Fruit fly (Drosophila melanogaster) whole organism, embryonic: Measurements from ENCODE around the gene CG18428.

ENCODE experiments used
- BEAF-32 ChIP-seq: fragments of 200-800 bp; sonication (Bioruptor generic); optimal IDR thresholded peaks from 3 replicates; lab custom pipeline; 2017; ENCODE audit warnings: missing biosample characterization, missing genetic modification characterization, mild to moderate bottlenecking, moderate library complexity, missing genetic modification reagents
- Bdp1 ChIP-seq: fragments of 200-800 bp; sonication (Bioruptor generic); optimal IDR thresholded peaks from 3 replicates; lab custom pipeline; 2016; ENCODE audit warnings: missing biosample characterization, missing genetic modification characterization
- BtbVII ChIP-seq: fragments of 200-800 bp; sonication (Bioruptor generic); optimal IDR thresholded peaks from 3 replicates; lab custom pipeline; 2017; ENCODE audit warnings: missing biosample characterization, mild to moderate bottlenecking, missing genetic modification characterization
- CG11085 ChIP-seq: fragments of 200-800 bp; sonication (Bioruptor generic); IDR thresholded peaks from 2 replicates; pipeline ENCODE4 v1.3.6; 2022; ENCODE audit warnings: missing biosample characterization, missing genetic modification characterization
- CG11504 ChIP-seq: fragments of 200-800 bp; sonication (Bioruptor generic); optimal IDR thresholded peaks from 3 replicates; lab custom pipeline; 2019; ENCODE audit warnings: missing biosample characterization, mild to moderate bottlenecking, missing genetic modification characterization, moderate library complexity
- CG13424 ChIP-seq: fragments of 200-800 bp; sonication (Bioruptor generic); optimal IDR thresholded peaks from 2 replicates; lab custom pipeline; 2019; ENCODE audit warnings: missing biosample characterization, mild to moderate bottlenecking, missing genetic modification characterization, moderate library complexity
- CG14441 ChIP-seq: fragments of 200-800 bp; sonication (Bioruptor generic); IDR thresholded peaks from 2 replicates; pipeline ENCODE4 v1.3.6; 2022; ENCODE audit warnings: missing biosample characterization, missing genetic modification characterization
- CG15269 ChIP-seq: fragments of 200-800 bp; sonication (Bioruptor generic); optimal IDR thresholded peaks from 2 replicates; lab custom pipeline; 2018; ENCODE audit warnings: missing biosample characterization, mild to moderate bottlenecking, missing genetic modification characterization, moderate library complexity
- CG1832 ChIP-seq: fragments of 200-800 bp; sonication (Bioruptor generic); optimal IDR thresholded peaks from 2 replicates; lab custom pipeline; 2017; ENCODE audit warnings: missing biosample characterization, mild to moderate bottlenecking, missing genetic modification characterization, inconsistent platforms
- CG34224 ChIP-seq: fragments of 200-800 bp; sonication (Bioruptor generic); IDR thresholded peaks from 3 replicates; pipeline ENCODE4 v1.3.6; 2022; ENCODE audit warnings: missing biosample characterization, missing genetic modification characterization; ENCODE audit not compliant: partially characterized antibody
- CG34422 ChIP-seq: fragments of 200-800 bp; sonication (Bioruptor generic); IDR thresholded peaks from 3 replicates; pipeline ENCODE4 v1.3.6; 2022; ENCODE audit warnings: missing biosample characterization, missing genetic modification characterization
- CG43689 ChIP-seq: fragments of 200-800 bp; sonication (Bioruptor generic); IDR thresholded peaks from 2 replicates; pipeline ENCODE4 v1.3.6; 2022; ENCODE audit warnings: missing biosample characterization, missing genetic modification characterization
- CG4404 ChIP-seq: fragments of 200-800 bp; sonication (Bioruptor generic); IDR thresholded peaks from 2 replicates; pipeline ENCODE4 v1.3.6; 2022; ENCODE audit warnings: missing biosample characterization, missing genetic modification characterization
- CG6272 ChIP-seq: fragments of 200-800 bp; sonication (Bioruptor generic); IDR thresholded peaks from 2 replicates; pipeline ENCODE4 v1.3.6; 2022; ENCODE audit warnings: missing biosample characterization, missing genetic modification characterization
- CG9609 ChIP-seq: fragments of 200-800 bp; sonication (Bioruptor generic); optimal IDR thresholded peaks from 3 replicates; lab custom pipeline; 2016; ENCODE audit warnings: missing biosample characterization, missing genetic modification characterization
- CG9876 ChIP-seq: fragments of 200-800 bp; sonication (Bioruptor generic); optimal IDR thresholded peaks from 2 replicates; lab custom pipeline; 2016; ENCODE audit warnings: missing biosample characterization, missing genetic modification characterization
- CoRest ChIP-seq: fragments of 200-800 bp; sonication (Bioruptor generic); optimal IDR thresholded peaks from 3 replicates; lab custom pipeline; 2018; ENCODE audit warnings: missing biosample characterization, mild to moderate bottlenecking, missing genetic modification characterization, moderate library complexity
- Dbx ChIP-seq: fragments of 200-800 bp; sonication (Bioruptor generic); IDR thresholded peaks from 3 replicates; pipeline ENCODE4 v1.3.6; 2022; ENCODE audit warnings: missing biosample characterization, missing genetic modification characterization
- Dip3 ChIP-seq: fragments of 200-800 bp; sonication (Bioruptor generic); optimal IDR thresholded peaks from 3 replicates; lab custom pipeline; 2016; ENCODE audit warnings: missing biosample characterization, missing genetic modification characterization
- Dref ChIP-seq: fragments of 200-800 bp; sonication (Bioruptor generic); IDR thresholded peaks from 2 replicates; pipeline ENCODE4 v1.3.6; 2022; ENCODE audit warnings: missing biosample characterization, missing genetic modification characterization
- Elba2 ChIP-seq: fragments of 200-800 bp; sonication (Bioruptor generic); optimal IDR thresholded peaks from 3 replicates; lab custom pipeline; 2016; ENCODE audit warnings: missing biosample characterization, missing genetic modification characterization
- Ets65A ChIP-seq: fragments of 200-800 bp; sonication (Bioruptor generic); peaks from one replicate; lab custom pipeline; 2016; ENCODE audit warnings: missing biosample characterization, missing genetic modification characterization
- HLH4C ChIP-seq: fragments of 200-800 bp; sonication (Bioruptor generic); IDR thresholded peaks from 3 replicates; pipeline ENCODE4 v1.3.6; 2022; ENCODE audit warnings: missing biosample characterization, missing genetic modification characterization; ENCODE audit not compliant: partially characterized antibody
- Hr78 ChIP-seq, 2 experiments: fragments of 200-800 bp in 1 of 2; fragments of >200 bp in 1 of 2; sonication (Bioruptor generic) in 1 of 2; optimal IDR thresholded peaks; 2 replicates each; lab custom pipeline; 2017 to 2019; ENCODE audit warnings: missing biosample characterization in 2 of 2, missing genetic modification characterization in 2 of 2, mild to moderate bottlenecking in 1 of 2, moderate library complexity in 1 of 2
- Jarid2 ChIP-seq: fragments of 200-800 bp; sonication (Bioruptor generic); optimal IDR thresholded peaks from 3 replicates; lab custom pipeline; 2017; ENCODE audit warnings: mild to moderate bottlenecking, missing biosample characterization, missing genetic modification reagents, missing genetic modification characterization
- NFAT ChIP-seq: fragments of 200-800 bp; sonication (Bioruptor generic); IDR thresholded peaks from 2 replicates; pipeline ENCODE4 v1.3.6; 2022; ENCODE audit warnings: missing biosample characterization, missing genetic modification characterization
- Ptx1 ChIP-seq: fragments of 200-800 bp; sonication (Bioruptor generic); IDR thresholded peaks from 2 replicates; pipeline ENCODE4 v1.3.6; 2022; ENCODE audit warnings: missing biosample characterization, missing genetic modification characterization
- Trl ChIP-seq, 3 experiments: fragments of >200 bp in 2 of 3; fragments of 200-800 bp in 1 of 3; sonication (Bioruptor generic) in 1 of 3; optimal IDR thresholded peaks; 2 replicates in 1 of 3; 3 replicates in 2 of 3; lab custom pipeline; 2016 to 2017; ENCODE audit warnings: missing biosample characterization in 1 of 3, missing genetic modification characterization in 1 of 3
- Xbp1 ChIP-seq: fragments of 200-800 bp; sonication (Bioruptor generic); optimal IDR thresholded peaks from 3 replicates; lab custom pipeline; 2016; ENCODE audit warnings: missing biosample characterization, mild to moderate bottlenecking, missing genetic modification characterization
- cato ChIP-seq: fragments of 200-800 bp; sonication (Bioruptor generic); optimal IDR thresholded peaks from 2 replicates; lab custom pipeline; 2016; ENCODE audit warnings: missing biosample characterization, missing genetic modification characterization, borderline replicate concordance
- cg ChIP-seq: fragments of 200-800 bp; sonication (Bioruptor generic); optimal IDR thresholded peaks from 3 replicates; lab custom pipeline; 2019; ENCODE audit warnings: missing biosample characterization, mild to moderate bottlenecking, missing genetic modification characterization, moderate library complexity
- chif ChIP-seq, 2 experiments: fragments of 200-800 bp; sonication (Bioruptor generic); optimal IDR thresholded peaks; 3 replicates each; lab custom pipeline; 2016; ENCODE audit warnings: missing biosample characterization in 2 of 2, missing genetic modification characterization in 2 of 2
- corto ChIP-seq: fragments of 200-800 bp; sonication (Bioruptor generic); optimal IDR thresholded peaks from 2 replicates; lab custom pipeline; 2016; ENCODE audit warnings: missing biosample characterization, mild to moderate bottlenecking, missing genetic modification characterization, moderate library complexity
- da ChIP-seq: fragments of 200-800 bp; sonication (Bioruptor generic); optimal IDR thresholded peaks from 2 replicates; lab custom pipeline; 2016; ENCODE audit warnings: missing biosample characterization, missing genetic modification characterization
- dati ChIP-seq: fragments of 200-800 bp; sonication (Bioruptor generic); IDR thresholded peaks from 2 replicates; pipeline ENCODE4 v1.3.6; 2022; ENCODE audit warnings: missing biosample characterization, missing genetic modification characterization
- emc ChIP-seq: fragments of 200-800 bp; sonication (Bioruptor generic); optimal IDR thresholded peaks from 2 replicates; lab custom pipeline; 2016; ENCODE audit warnings: missing biosample characterization, missing genetic modification characterization
- fd96Cb ChIP-seq: fragments of 200-800 bp; sonication (Bioruptor generic); optimal IDR thresholded peaks from 2 replicates; lab custom pipeline; 2018; ENCODE audit warnings: missing biosample characterization, mild to moderate bottlenecking, missing genetic modification characterization, moderate library complexity
- grau ChIP-seq: fragments of 200-800 bp; optimal IDR thresholded peaks from 3 replicates; lab custom pipeline; 2019; ENCODE audit warnings: missing biosample characterization, mild to moderate bottlenecking, missing genetic modification characterization, moderate library complexity
- hb ChIP-seq: fragments of 200-800 bp; sonication (Bioruptor generic); IDR thresholded peaks from 3 replicates; pipeline ENCODE4 v1.3.6; 2022; ENCODE audit warnings: missing biosample characterization, missing genetic modification characterization; ENCODE audit not compliant: partially characterized antibody
- lbe ChIP-seq: fragments of 200-800 bp; sonication (Bioruptor generic); optimal IDR thresholded peaks from 2 replicates; lab custom pipeline; 2016; ENCODE audit warnings: missing biosample characterization, mild to moderate bottlenecking, missing genetic modification characterization
- lmd ChIP-seq: fragments of 200-800 bp; sonication (Bioruptor generic); IDR thresholded peaks from 2 replicates; pipeline ENCODE4 v1.3.6; 2022; ENCODE audit warnings: missing biosample characterization, missing genetic modification characterization
- nerfin-1 ChIP-seq: fragments of 200-800 bp; sonication (Bioruptor generic); optimal IDR thresholded peaks from 3 replicates; lab custom pipeline; 2019; ENCODE audit warnings: missing biosample characterization, mild to moderate bottlenecking, missing genetic modification characterization, moderate library complexity
- pros ChIP-seq: fragments of 200-800 bp; sonication (Bioruptor generic); optimal IDR thresholded peaks from 3 replicates; lab custom pipeline; 2019; ENCODE audit warnings: missing biosample characterization, mild to moderate bottlenecking, missing genetic modification characterization, moderate library complexity
- sisA ChIP-seq: fragments of 200-800 bp; sonication (Bioruptor generic); IDR thresholded peaks from 2 replicates; pipeline ENCODE4 v1.3.6; 2022; ENCODE audit warnings: missing biosample characterization, missing genetic modification characterization
- tap ChIP-seq: fragments of 200-800 bp; optimal IDR thresholded peaks from 3 replicates; lab custom pipeline; 2019; ENCODE audit warnings: missing biosample characterization, mild to moderate bottlenecking, missing genetic modification characterization, moderate library complexity
- trh ChIP-seq: fragments of 200-800 bp; sonication (Bioruptor generic); optimal IDR thresholded peaks from 2 replicates; lab custom pipeline; 2016; ENCODE audit warnings: missing biosample characterization, missing genetic modification characterization
- unpg ChIP-seq: fragments of 200-800 bp; sonication (Bioruptor generic); optimal IDR thresholded peaks from 3 replicates; lab custom pipeline; 2018; ENCODE audit warnings: missing biosample characterization, mild to moderate bottlenecking, missing genetic modification characterization, moderate library complexity
- vnd ChIP-seq: fragments of 200-800 bp; sonication (Bioruptor generic); IDR thresholded peaks from 3 replicates; pipeline ENCODE4 v1.3.6; 2022; ENCODE audit warnings: missing biosample characterization, missing genetic modification characterization; ENCODE audit not compliant: partially characterized antibody
- zfh1 ChIP-seq: fragments of 200-800 bp; sonication (Bioruptor generic); IDR thresholded peaks from 3 replicates; pipeline ENCODE4 v1.3.6; 2022; ENCODE audit warnings: missing biosample characterization, missing genetic modification characterization

Gene CG18428

DNA sequence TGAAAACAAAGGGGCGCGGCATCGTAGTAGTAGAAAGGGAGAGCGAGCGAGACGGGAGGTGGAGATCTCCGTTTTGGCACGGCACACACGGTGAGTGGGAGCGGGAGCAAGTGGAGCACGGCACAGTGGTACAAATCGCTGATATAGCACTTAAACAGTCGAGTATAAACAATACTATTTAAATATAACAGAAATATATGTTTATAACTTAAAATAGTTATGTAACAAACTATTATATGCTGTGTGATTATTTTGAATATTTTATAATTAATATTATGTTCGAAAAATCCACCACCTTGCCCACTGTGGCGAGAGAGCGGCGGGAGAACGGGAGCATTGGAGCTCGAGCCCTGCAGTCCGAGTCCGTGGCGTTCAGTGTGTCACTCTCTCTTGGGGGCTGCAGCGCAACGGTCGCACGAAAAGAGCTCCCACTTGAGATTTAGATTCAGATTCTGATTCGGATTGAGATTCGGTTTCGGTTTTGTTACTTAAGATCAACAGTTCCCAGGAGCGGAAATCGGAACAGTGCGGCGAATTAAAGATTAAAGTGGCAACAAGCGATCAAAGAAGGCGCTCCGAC is 32.0 kb downstream of the CG18428 start, which contains the start of gene Kal1 (continued):
- TF ChIP-seq tap (tag; lab: Kevin White, UChicago) (peak; percentile 96), cato (GFP tag; lab: Kevin White, UChicago) (peak; percentile 78), chif (GFP tag; optimal IDR thresholded peaks at IDR 0.05; lab: Kevin White, UChicago) (peak; percentile 6 to 9), CG9876 (GFP tag; lab: Kevin White, UChicago) (no peak), lbe (GFP tag; lab: Kevin White, UChicago) (peak; percentile 96), BtbVII (GFP tag; lab: Kevin White, UChicago) (peak; percentile 90), hb (GFP tag; lab: Robert Waterston, UW) (no peak), Elba2 (no peak), CG1832 (GFP tag; lab: Kevin White, UChicago) (peak; percentile 9), Dip3 (GFP tag; lab: Kevin White, UChicago) (no peak), fd96Cb (tag; lab: Kevin White, UChicago) (peak; percentile 94), CG34422 (peak; percentile 90), Dbx (peak; percentile 71), grau (peak; percentile 92), trh (GFP tag; lab: Kevin White, UChicago) (peak; percentile 52), unpg (GFP tag; lab: Kevin White, UChicago) (peak; percentile 96), CG15269 (tag; lab: Kevin White, UChicago) (peak; percentile 93), Hr78 (GFP tag; optimal IDR thresholded peaks at IDR 0.05; lab: Kevin White, UChicago) (peak in 1 of 2 experiments; percentile 82), CG14441 (GFP tag; lab: Robert Waterston, UW) (peak; percentile 90), pros (GFP tag; lab: Kevin White, UChicago) (no peak), CG11085 (GFP tag; lab: Robert Waterston, UW) (0 out of 2 replicates have a peak, but pooled peaks have one; percentile 39), Bdp1 (GFP tag; lab: Kevin White, UChicago) (no peak), dati (GFP tag; lab: Robert Waterston, UW) (peak; percentile 51; the same call in 1 of the 2 replicates), lmd (GFP tag; lab: Robert Waterston, UW) (peak; percentile 90), NFAT (GFP tag; lab: Robert Waterston, UW) (peak; percentile 44; the same call in 1 of the 2 replicates), Ets65A (peak; percentile 85), CG34224 (GFP tag; lab: Robert Waterston, UW) (no peak), CG4404 (GFP tag; lab: Robert Waterston, UW) (peak; percentile 63), sisA (GFP tag; lab: Robert Waterston, UW) (peak; percentile 90), Trl (optimal IDR thresholded peaks at IDR 0.05; lab: Kevin White, UChicago) (peak in 1 of 2 experiments; percentile 44), Trl (GFP tag; optimal IDR thresholded peaks at IDR 0.05; lab: Kevin White, UChicago) (no peak), CG6272 (GFP tag; lab: Robert Waterston, UW) (peak; percentile 89), CoRest (tag; lab: Kevin White, UChicago) (peak; percentile 90), Jarid2 (GFP tag; lab: Kevin White, UChicago) (peak; percentile 69), da (GFP tag; lab: Kevin White, UChicago) (no peak), CG9609 (GFP tag; lab: Kevin White, UChicago) (no peak), cg (GFP tag; lab: Kevin White, UChicago) (peak; percentile 26), Dref (no peak), BEAF-32 (GFP tag; lab: Kevin White, UChicago) (no peak), CG11504 (tag; lab: Kevin White, UChicago) (peak; percentile 95), Ptx1 (GFP tag; lab: Robert Waterston, UW) (peak; percentile 93), CG43689 (GFP tag; lab: Robert Waterston, UW) (peak; percentile 87), corto (GFP tag; lab: Kevin White, UChicago) (peak; percentile 94), Xbp1 (GFP tag; lab: Kevin White, UChicago) (peak; percentile 86), HLH4C (GFP tag; lab: Robert Waterston, UW) (peak; percentile 39; the same call in 1 of the 3 replicates), vnd (GFP tag; lab: Robert Waterston, UW) (peak; percentile 47; the same call in 2 of the 3 replicates), nerfin-1 (peak; percentile 91), zfh1 (GFP tag; lab: Robert Waterston, UW) (peak; percentile 91), emc (no peak), CG13424 (tag; lab: Kevin White, UChicago) (peak; percentile 95)
